Fruit fly (Drosophila melanogaster) whole organism, embryonic: ENCODE results near the gene Usp30.
A peak's percentile ranks its signal among the peaks of the same experiment; 100 is the strongest.

Experiments
- ATbp ChIP-seq: fragments of 200-800 bp; sonication (Bioruptor generic); optimal IDR thresholded peaks from 2 replicates; lab custom pipeline; 2017; ENCODE audit warnings: missing biosample characterization, mild to moderate bottlenecking, missing genetic modification characterization, missing genetic modification reagents
- Abd-B ChIP-seq: fragments of 200-800 bp; sonication (Bioruptor generic); optimal IDR thresholded peaks from 2 replicates; lab custom pipeline; 2018; ENCODE audit warnings: missing biosample characterization, mild to moderate bottlenecking, missing genetic modification characterization, moderate library complexity
- Bteb2 ChIP-seq: fragments of 200-800 bp; sonication (Bioruptor generic); optimal IDR thresholded peaks from 2 replicates; lab custom pipeline; 2016; ENCODE audit warnings: missing biosample characterization, missing genetic modification characterization
- CG1024 ChIP-seq: fragments of 200-800 bp; sonication (Bioruptor generic); IDR thresholded peaks from 2 replicates; pipeline ENCODE4 v1.3.6; 2022; ENCODE audit warnings: missing biosample characterization, missing genetic modification characterization
- CG10267 ChIP-seq: fragments of 200-800 bp; sonication (Bioruptor generic); optimal IDR thresholded peaks from 2 replicates; lab custom pipeline; 2018; ENCODE audit warnings: missing biosample characterization, mild to moderate bottlenecking, missing genetic modification characterization, moderate library complexity
- CG10654 ChIP-seq: fragments of 200-800 bp; sonication (Bioruptor generic); optimal IDR thresholded peaks from 2 replicates; lab custom pipeline; 2016; ENCODE audit warnings: missing biosample characterization, missing genetic modification characterization
- CG11247 ChIP-seq: fragments of 200-800 bp; sonication (Bioruptor generic); IDR thresholded peaks from 2 replicates; pipeline ENCODE4 v1.3.6; 2022; ENCODE audit warnings: missing biosample characterization, missing genetic modification characterization
- CG13424 ChIP-seq: fragments of 200-800 bp; sonication (Bioruptor generic); optimal IDR thresholded peaks from 2 replicates; lab custom pipeline; 2019; ENCODE audit warnings: missing biosample characterization, mild to moderate bottlenecking, missing genetic modification characterization, moderate library complexity
- CG14441 ChIP-seq: fragments of 200-800 bp; sonication (Bioruptor generic); IDR thresholded peaks from 2 replicates; pipeline ENCODE4 v1.3.6; 2022; ENCODE audit warnings: missing biosample characterization, missing genetic modification characterization
- CG15073 ChIP-seq: fragments of 200-800 bp; sonication (Bioruptor generic); optimal IDR thresholded peaks from 2 replicates; lab custom pipeline; 2016; ENCODE audit warnings: missing biosample characterization, missing genetic modification characterization
- CG17385 ChIP-seq: fragments of 200-800 bp; sonication (Bioruptor generic); optimal IDR thresholded peaks from 3 replicates; lab custom pipeline; 2018; ENCODE audit warnings: missing biosample characterization, mild to moderate bottlenecking, missing genetic modification characterization
- CG3163 ChIP-seq: fragments of 200-800 bp; sonication (Bioruptor generic); optimal IDR thresholded peaks from 3 replicates; lab custom pipeline; 2016; ENCODE audit warnings: missing biosample characterization, missing genetic modification characterization
- CG42726 ChIP-seq: fragments of 200-800 bp; sonication (Bioruptor generic); IDR thresholded peaks from 2 replicates; pipeline ENCODE4 v1.3.6; 2022; ENCODE audit warnings: missing biosample characterization, missing genetic modification characterization; ENCODE audit not compliant: partially characterized antibody
- CG6175 ChIP-seq: fragments of 200-800 bp; sonication (Bioruptor generic); IDR thresholded peaks from 3 replicates; pipeline ENCODE4 v1.3.6; 2022; ENCODE audit warnings: missing biosample characterization, missing genetic modification characterization
- CG8290 ChIP-seq, 3 experiments: fragments of 200-800 bp; sonication (Bioruptor generic); optimal IDR thresholded peaks; 2 replicates each; lab custom pipeline; 2016 to 2019; ENCODE audit warnings: missing biosample characterization in 3 of 3, missing genetic modification characterization in 3 of 3, mild to moderate bottlenecking in 2 of 3, moderate library complexity in 1 of 3
- CG8478 ChIP-seq: fragments of >200 bp; optimal IDR thresholded peaks from 2 replicates; lab custom pipeline; 2018
- Drgx ChIP-seq: fragments of 200-800 bp; sonication (Bioruptor generic); IDR thresholded peaks from 2 replicates; pipeline ENCODE4 v1.3.6; 2022; ENCODE audit warnings: missing biosample characterization, missing genetic modification characterization
- Elba2 ChIP-seq: fragments of 200-800 bp; sonication (Bioruptor generic); optimal IDR thresholded peaks from 3 replicates; lab custom pipeline; 2016; ENCODE audit warnings: missing biosample characterization, missing genetic modification characterization
- Ets65A ChIP-seq: fragments of 200-800 bp; sonication (Bioruptor generic); peaks from one replicate; lab custom pipeline; 2016; ENCODE audit warnings: missing biosample characterization, missing genetic modification characterization
- Gsc ChIP-seq: fragments of 200-800 bp; sonication (Bioruptor generic); IDR thresholded peaks from 2 replicates; pipeline ENCODE4 v1.3.6; 2022; ENCODE audit warnings: missing biosample characterization, missing genetic modification characterization
- HLHmδ ChIP-seq: fragments of 200-800 bp; sonication (Bioruptor generic); optimal IDR thresholded peaks from 2 replicates; lab custom pipeline; 2018; ENCODE audit warnings: missing biosample characterization, mild to moderate bottlenecking, missing genetic modification characterization, moderate library complexity
- HmgZ ChIP-seq: fragments of 200-800 bp; sonication (Bioruptor generic); optimal IDR thresholded peaks from 2 replicates; lab custom pipeline; 2018; ENCODE audit warnings: missing biosample characterization, mild to moderate bottlenecking, missing genetic modification characterization
- Hr3 ChIP-seq: fragments of 200-800 bp; sonication (Bioruptor generic); optimal IDR thresholded peaks from 3 replicates; lab custom pipeline; 2016; ENCODE audit warnings: missing biosample characterization, missing genetic modification characterization
- Hsf ChIP-seq: fragments of 200-800 bp; sonication (Bioruptor generic); optimal IDR thresholded peaks from 3 replicates; lab custom pipeline; 2016; ENCODE audit warnings: missing biosample characterization, missing genetic modification characterization
- Lhr ChIP-seq: fragments of 200-800 bp; sonication (Bioruptor generic); optimal IDR thresholded peaks from 3 replicates; lab custom pipeline; 2017; ENCODE audit warnings: mild to moderate bottlenecking, missing biosample characterization, missing genetic modification reagents, missing genetic modification characterization
- Mad ChIP-seq: fragments of 200-800 bp; sonication (Bioruptor generic); optimal IDR thresholded peaks from 2 replicates; lab custom pipeline; 2016; ENCODE audit warnings: missing biosample characterization, missing genetic modification characterization
- Scr ChIP-seq: fragments of 200-800 bp; sonication (Bioruptor generic); IDR thresholded peaks from 2 replicates; pipeline ENCODE4 v1.3.6; 2022; ENCODE audit warnings: missing biosample characterization, missing genetic modification characterization; ENCODE audit not compliant: partially characterized antibody
- Xrp1 ChIP-seq: fragments of 200-800 bp; sonication (Bioruptor generic); IDR thresholded peaks from 2 replicates; pipeline ENCODE4 v1.3.6; 2022; ENCODE audit warnings: missing biosample characterization, missing genetic modification characterization
- YL-1 ChIP-seq: fragments of 200-800 bp; sonication (Bioruptor generic); optimal IDR thresholded peaks from 3 replicates; lab custom pipeline; 2017; ENCODE audit warnings: missing biosample characterization, mild to moderate bottlenecking, missing genetic modification characterization
- esg ChIP-seq: fragments of 200-800 bp; sonication (Bioruptor generic); conservative IDR thresholded peaks from 2 replicates; pipeline ENCODE4 v1.3.6; 2022; ENCODE audit warnings: missing biosample characterization, missing genetic modification characterization
- ewg ChIP-seq: fragments of 200-800 bp; sonication (Bioruptor generic); optimal IDR thresholded peaks from 3 replicates; lab custom pipeline; 2017; ENCODE audit warnings: mild to moderate bottlenecking, missing biosample characterization, missing genetic modification reagents, missing genetic modification characterization
- exex ChIP-seq: fragments of 200-800 bp; sonication (Bioruptor generic); optimal IDR thresholded peaks from 4 replicates; lab custom pipeline; 2018; ENCODE audit warnings: missing biosample characterization, mild to moderate bottlenecking, missing genetic modification characterization, moderate library complexity
- fd96Cb ChIP-seq: fragments of 200-800 bp; sonication (Bioruptor generic); optimal IDR thresholded peaks from 2 replicates; lab custom pipeline; 2018; ENCODE audit warnings: missing biosample characterization, mild to moderate bottlenecking, missing genetic modification characterization, moderate library complexity
- hbn ChIP-seq: fragments of 200-800 bp; sonication (Bioruptor generic); IDR thresholded peaks from 2 replicates; pipeline ENCODE4 v1.3.6; 2022; ENCODE audit warnings: missing biosample characterization, missing genetic modification characterization; ENCODE audit not compliant: partially characterized antibody
- insv ChIP-seq, 2 experiments: fragments of 200-800 bp; sonication (Bioruptor generic); optimal IDR thresholded peaks; 3 replicates each; lab custom pipeline; 2016 to 2018; ENCODE audit warnings: missing biosample characterization in 2 of 2, missing genetic modification characterization in 2 of 2
- inv ChIP-seq: fragments of 200-800 bp; sonication (Bioruptor generic); IDR thresholded peaks from 2 replicates; pipeline ENCODE4 v1.3.6; 2022; ENCODE audit warnings: missing biosample characterization, missing genetic modification characterization; ENCODE audit not compliant: partially characterized antibody
- lilli ChIP-seq: fragments of 200-800 bp; sonication (Bioruptor generic); optimal IDR thresholded peaks from 3 replicates; lab custom pipeline; 2016; ENCODE audit warnings: missing biosample characterization, missing genetic modification characterization
- nom ChIP-seq: fragments of 200-800 bp; sonication (Bioruptor generic); optimal IDR thresholded peaks from 2 replicates; lab custom pipeline; 2017; ENCODE audit warnings: missing biosample characterization, missing genetic modification characterization, mild to moderate bottlenecking, moderate library complexity, missing genetic modification reagents
- pum ChIP-seq: fragments of 200-800 bp; sonication (Bioruptor generic); optimal IDR thresholded peaks from 2 replicates; lab custom pipeline; 2016; ENCODE audit warnings: missing biosample characterization, missing genetic modification characterization
- salm ChIP-seq: fragments of 200-800 bp; sonication (Bioruptor generic); optimal IDR thresholded peaks from 2 replicates; lab custom pipeline; 2018; ENCODE audit warnings: missing biosample characterization, mild to moderate bottlenecking, missing genetic modification characterization
- sc ChIP-seq, 3 experiments: fragments of >200 bp in 2 of 3; fragments of 200-800 bp in 1 of 3; sonication (Bioruptor generic) in 1 of 3; optimal IDR thresholded peaks; 2 replicates in 2 of 3; 3 replicates in 1 of 3; lab custom pipeline; 2017; ENCODE audit warnings: mild to moderate bottlenecking in 1 of 3, missing biosample characterization in 1 of 3, missing genetic modification characterization in 1 of 3, missing genetic modification reagents in 1 of 3
- sima ChIP-seq: fragments of 200-800 bp; sonication (Bioruptor generic); optimal IDR thresholded peaks from 2 replicates; lab custom pipeline; 2016; ENCODE audit warnings: missing biosample characterization, missing genetic modification characterization
- ssp ChIP-seq: fragments of 200-800 bp; sonication (Bioruptor generic); IDR thresholded peaks from 2 replicates; pipeline ENCODE4 v1.3.6; 2022; ENCODE audit warnings: missing biosample characterization, missing genetic modification characterization
- tna ChIP-seq: fragments of 200-800 bp; sonication (Bioruptor generic); IDR thresholded peaks from 2 replicates; pipeline ENCODE4 v1.3.6; 2022; ENCODE audit warnings: missing biosample characterization, missing genetic modification characterization; ENCODE audit not compliant: partially characterized antibody
- wek ChIP-seq: fragments of 200-800 bp; sonication (Bioruptor generic); optimal IDR thresholded peaks from 3 replicates; lab custom pipeline; 2018; ENCODE audit warnings: missing biosample characterization, mild to moderate bottlenecking, missing genetic modification characterization, moderate library complexity
- zen ChIP-seq: fragments of 200-800 bp; sonication (Bioruptor generic); optimal IDR thresholded peaks from 3 replicates; lab custom pipeline; 2018; ENCODE audit warnings: missing biosample characterization, mild to moderate bottlenecking, missing genetic modification characterization, moderate library complexity

The Usp30 gene

DNA sequence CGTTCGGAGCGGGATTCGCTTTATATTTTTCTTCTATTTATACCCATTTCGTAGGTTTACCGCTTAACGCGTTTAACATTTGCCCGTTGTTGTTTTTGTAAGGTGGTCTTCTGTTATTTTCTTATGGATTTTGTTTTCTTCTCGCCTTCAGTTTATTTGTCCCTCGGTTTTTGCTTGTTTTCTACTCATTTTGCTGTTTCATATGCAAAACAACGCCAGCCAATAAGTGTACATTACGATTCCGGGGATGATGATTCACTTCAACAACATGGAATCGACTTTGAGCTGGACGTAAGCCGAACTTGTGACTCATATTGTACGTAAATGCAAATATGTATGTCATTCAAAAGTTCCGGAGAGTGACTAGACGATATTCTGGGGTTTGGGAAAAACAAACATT is 12.9 kb upstream of the Usp30 start:
- TF ChIP-seq Ets65A (GFP tag; lab: Kevin White, UChicago), result peak; percentile 50
- TF ChIP-seq CG17385 (GFP tag; lab: Kevin White, UChicago), result no peak
- no peak for TF ChIP-seq fd96Cb (tag; lab: Kevin White, UChicago)
- TF ChIP-seq nom (GFP tag; lab: Kevin White, UChicago), result peak; percentile 67
- TF ChIP-seq pum, result no peak
- TF ChIP-seq CG14441 (GFP tag; lab: Robert Waterston, UW), result peak; percentile 26; the same call in 1 of the 2 replicates

DNA sequence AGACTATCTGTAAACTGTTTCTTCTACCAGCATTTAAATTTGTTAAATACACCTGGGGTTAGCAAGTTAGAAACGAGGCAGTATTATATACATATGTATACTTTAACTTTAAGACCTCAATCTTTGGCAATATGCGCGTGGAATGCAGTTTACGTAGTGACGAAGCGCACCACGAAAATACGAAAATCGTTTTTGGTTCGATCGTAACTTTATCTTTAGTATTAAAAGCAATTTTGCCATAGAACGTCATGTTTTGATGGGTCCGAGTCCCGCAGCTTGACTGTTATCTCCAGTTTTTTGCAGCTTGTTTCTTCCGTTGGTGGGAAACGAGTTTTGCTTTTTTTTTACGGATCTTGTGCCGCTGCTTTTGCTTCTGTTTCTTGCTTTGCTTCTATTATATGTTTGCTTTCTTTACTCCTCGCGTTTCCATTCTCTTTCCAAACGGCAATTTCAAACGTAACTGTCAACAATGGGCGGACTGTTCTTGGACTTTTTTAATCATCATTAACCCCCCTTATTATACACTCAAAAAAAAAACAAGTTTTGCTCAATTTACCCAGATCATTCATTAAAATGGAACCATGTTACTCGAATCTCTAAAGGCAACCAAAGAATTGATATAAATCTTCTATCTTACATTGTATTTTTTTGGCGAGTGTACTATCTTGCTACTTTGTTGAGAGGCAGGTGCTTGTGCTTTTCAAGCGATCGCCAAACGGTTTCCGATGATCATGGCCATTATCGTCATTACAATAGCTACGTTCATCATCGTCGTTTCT is 12.3 kb upstream of the Usp30 start:
- TF ChIP-seq Scr (GFP tag; lab: Robert Waterston, UW), result no peak
- no peak for TF ChIP-seq insv (GFP tag; optimal IDR thresholded peaks at IDR 0.05; lab: Kevin White, UChicago)
- TF ChIP-seq YL-1 (GFP tag; lab: Kevin White, UChicago), result no peak
- TF ChIP-seq ATbp (GFP tag; lab: Kevin White, UChicago), result no peak
- TF ChIP-seq CG15073 (GFP tag; lab: Kevin White, UChicago), result no peak
- peak; percentile 10 for TF ChIP-seq exex
- no peak for TF ChIP-seq tna (GFP tag; lab: Robert Waterston, UW)
- no peak for TF ChIP-seq CG3163 (GFP tag; lab: Kevin White, UChicago)
- TF ChIP-seq salm (tag; lab: Kevin White, UChicago), result no peak
- TF ChIP-seq CG8478 (lab: Kevin White, UChicago), result no peak
- TF ChIP-seq pum, result no peak
- TF ChIP-seq CG10267 (tag; lab: Kevin White, UChicago), result peak; percentile 10
- TF ChIP-seq Bteb2 (GFP tag; lab: Kevin White, UChicago), result peak; percentile 20
- peak; percentile 32 for TF ChIP-seq Hsf (GFP tag; lab: Kevin White, UChicago)
- no peak for TF ChIP-seq CG13424 (tag; lab: Kevin White, UChicago)
- TF ChIP-seq Abd-B, result no peak
- no peak for TF ChIP-seq CG6175 (GFP tag; lab: Robert Waterston, UW)
- TF ChIP-seq Lhr (GFP tag; lab: Kevin White, UChicago), result no peak
- no peak for TF ChIP-seq CG1024 (GFP tag; lab: Robert Waterston, UW)
- no peak for TF ChIP-seq sc (optimal IDR thresholded peaks at IDR 0.05; lab: Kevin White, UChicago)
- no peak for TF ChIP-seq sc (GFP tag; optimal IDR thresholded peaks at IDR 0.05; lab: Kevin White, UChicago)
- no peak for TF ChIP-seq CG10654
- TF ChIP-seq Elba2 (GFP tag; lab: Kevin White, UChicago), result no peak
- peak; percentile 52 for TF ChIP-seq Drgx (GFP tag; lab: Robert Waterston, UW)
- no peak for TF ChIP-seq Mad (GFP tag; lab: Kevin White, UChicago)
- no peak for TF ChIP-seq ssp (GFP tag; lab: Robert Waterston, UW)
- no peak for TF ChIP-seq wek (GFP tag; lab: Kevin White, UChicago)
- TF ChIP-seq sima (GFP tag; lab: Kevin White, UChicago), result no peak
- TF ChIP-seq CG42726 (GFP tag; lab: Robert Waterston, UW), result no peak
- TF ChIP-seq Xrp1 (GFP tag; lab: Robert Waterston, UW), result peak; percentile 31; the same call in 1 of the 2 replicates
- TF ChIP-seq CG11247 (GFP tag; lab: Robert Waterston, UW), result peak; percentile 17; the same call in 1 of the 2 replicates
- TF ChIP-seq inv, result no peak
- no peak for TF ChIP-seq Gsc (GFP tag; lab: Robert Waterston, UW)
- peak; percentile 66 for TF ChIP-seq lilli (GFP tag; lab: Kevin White, UChicago)
- peak; percentile 59 for TF ChIP-seq HmgZ (tag; lab: Kevin White, UChicago)
- 0 out of 2 replicates have a peak, but pooled peaks have one; percentile 15 for TF ChIP-seq CG14441 (GFP tag; lab: Robert Waterston, UW)
- TF ChIP-seq zen, result no peak
- no peak for TF ChIP-seq hbn
- TF ChIP-seq HLHmδ (GFP tag; lab: Kevin White, UChicago), result no peak
- TF ChIP-seq Hr3, result peak; percentile 23
- no peak for TF ChIP-seq ewg (GFP tag; lab: Kevin White, UChicago)
- 0 out of 2 replicates have a peak, but pooled peaks have one; percentile 31 for TF ChIP-seq esg
- TF ChIP-seq CG8290 (GFP tag; optimal IDR thresholded peaks at IDR 0.05; lab: Kevin White, UChicago), result no peak
- peak in 1 of 2 experiments; percentile 48 for TF ChIP-seq CG8290 (tag; optimal IDR thresholded peaks at IDR 0.05; lab: Kevin White, UChicago)
